Fruit fly (Drosophila melanogaster): ENCODE data around the gene shps.

The shps gene

DNA sequence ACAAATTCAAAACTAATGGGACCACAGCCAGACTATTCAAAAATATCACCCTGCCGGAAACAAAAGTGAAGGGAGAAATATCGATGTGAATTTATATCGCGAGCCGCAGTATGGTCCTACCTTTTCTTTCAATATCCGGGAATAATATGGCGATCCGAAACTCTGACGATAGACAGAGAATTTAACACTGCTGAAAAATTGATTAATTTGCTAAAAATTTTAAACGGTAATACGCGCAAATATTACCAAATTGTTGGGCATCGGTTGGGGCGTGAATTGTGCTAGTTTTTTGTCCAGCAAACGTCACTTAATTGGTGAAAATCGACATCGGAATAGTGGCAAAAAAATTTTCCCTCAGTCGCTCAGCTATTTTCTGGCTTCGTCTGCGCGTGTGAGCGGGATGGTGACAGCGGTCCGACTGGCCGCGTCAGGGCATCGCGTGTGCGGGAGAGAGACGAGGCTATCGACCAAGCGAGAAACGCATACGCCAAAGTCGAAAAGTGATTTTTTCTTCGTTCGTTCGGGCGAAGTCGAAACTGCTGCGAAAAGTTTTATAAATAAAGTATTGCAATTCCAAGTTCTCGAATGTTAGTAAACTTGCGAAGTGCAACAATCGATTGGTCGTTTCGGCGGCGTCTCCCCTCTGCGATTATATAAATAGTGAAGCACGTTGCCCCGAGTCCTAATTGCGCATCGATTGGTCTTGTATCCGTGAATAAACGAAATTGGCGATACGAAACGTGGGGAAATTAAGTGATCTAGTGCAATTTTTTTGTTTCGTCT is 48.8 kb upstream of the shps start, which contains the start of gene mask (continued):
- TF ChIP-seq MESR4 (GFP tag; optimal IDR thresholded peaks at IDR 0.05) (peak; percentile 84), CG17361 (GFP tag; IDR thresholded peaks at IDR 0.05) (peak; percentile 86; the same call in 2 of the 3 replicates), sr (GFP tag; IDR thresholded peaks at IDR 0.05) (peak; percentile 83), Neu2 (GFP tag; optimal IDR thresholded peaks at IDR 0.05; ENCODE audit: borderline replicate concordance) (peak; percentile 42), CG3726 (GFP tag; IDR thresholded peaks at IDR 0.05) (peak; percentile 65; the same call in 1 of the 3 replicates), cato (GFP tag; optimal IDR thresholded peaks at IDR 0.05; ENCODE audit: borderline replicate concordance) (peak; percentile 61), Sry-β (GFP tag; optimal IDR thresholded peaks at IDR 0.05) (peak; percentile 35), exex (tag; optimal IDR thresholded peaks at IDR 0.05) (peak; percentile 35), Ravus (GFP tag; IDR thresholded peaks at IDR 0.05) (no peak), CG14710 (tag; optimal IDR thresholded peaks at IDR 0.05) (peak; percentile 77), CG8944 (GFP tag; optimal IDR thresholded peaks at IDR 0.05) (peak; percentile 28), CG2202 (tag; optimal IDR thresholded peaks at IDR 0.05) (peak; percentile 39), tin (GFP tag; optimal IDR thresholded peaks at IDR 0.05) (peak; percentile 52), seq (GFP tag; IDR thresholded peaks at IDR 0.05) (peak; percentile 75), yki (optimal IDR thresholded peaks at IDR 0.05) (no peak), Xbp1 (GFP tag; optimal IDR thresholded peaks at IDR 0.05) (peak; percentile 74), luna (GFP tag; optimal IDR thresholded peaks at IDR 0.05) (peak; percentile 84), CG17385 (GFP tag; optimal IDR thresholded peaks at IDR 0.05) (peak; percentile 83), Optix (GFP tag; IDR thresholded peaks at IDR 0.05) (0 out of 3 replicates have a peak, but pooled peaks have one; percentile 59), Atf-2 (GFP tag; optimal IDR thresholded peaks at IDR 0.05) (peak; percentile 61), wek (GFP tag; optimal IDR thresholded peaks at IDR 0.05) (peak; percentile 70), dmrt11E (tag; optimal IDR thresholded peaks at IDR 0.05) (peak; percentile 59), Med (GFP tag) (peak; percentile 98), CHES-1-like (GFP tag; optimal IDR thresholded peaks at IDR 0.05) (peak; percentile 73), CG17186 (GFP tag; optimal IDR thresholded peaks at IDR 0.05) (no peak), CG13287 (GFP tag; IDR thresholded peaks at IDR 0.05; ENCODE audit: partially characterized antibody) (no peak), Gsc (GFP tag; IDR thresholded peaks at IDR 0.05) (no peak), CG17829 (tag; optimal IDR thresholded peaks at IDR 0.05) (peak; percentile 17), slou (GFP tag; optimal IDR thresholded peaks at IDR 0.05) (peak; percentile 76), sug (tag; optimal IDR thresholded peaks at IDR 0.05) (peak; percentile 82), HLH3B (GFP tag; IDR thresholded peaks at IDR 0.05) (peak; percentile 61), Hand (GFP tag; optimal IDR thresholded peaks at IDR 0.05) (peak; percentile 67), CG9215 (GFP tag; IDR thresholded peaks at IDR 0.05) (0 out of 2 replicates have a peak, but pooled peaks have one; percentile 40), fd96Cb (tag; optimal IDR thresholded peaks at IDR 0.05) (peak; percentile 4), CG31224 (GFP tag; IDR thresholded peaks at IDR 0.05) (peak; percentile 67), Ptx1 (GFP tag; IDR thresholded peaks at IDR 0.05) (peak; percentile 70), klu (GFP tag; IDR thresholded peaks at IDR 0.05) (no peak), Sry-δ (GFP tag; optimal IDR thresholded peaks at IDR 0.05) (peak; percentile 90), Max (GFP tag; optimal IDR thresholded peaks at IDR 0.05) (peak; percentile 61), Fer1 (GFP tag; optimal IDR thresholded peaks at IDR 0.05) (peak; percentile 72), CG10147 (GFP tag; optimal IDR thresholded peaks at IDR 0.05) (peak; percentile 54), crc (GFP tag; optimal IDR thresholded peaks at IDR 0.05) (peak; percentile 82), sens-2 (GFP tag; IDR thresholded peaks at IDR 0.05) (peak; percentile 86), Abd-B (GFP tag; optimal IDR thresholded peaks at IDR 0.05) (peak; percentile 21), CG11398 (GFP tag; optimal IDR thresholded peaks at IDR 0.05) (peak; percentile 64), jumu (GFP tag; optimal IDR thresholded peaks at IDR 0.05) (peak; percentile 7), CG11093 (GFP tag; IDR thresholded peaks at IDR 0.05) (no peak), CG12104 (GFP tag; optimal IDR thresholded peaks at IDR 0.05) (peak; percentile 81), E2f2 (GFP tag; IDR thresholded peaks at IDR 0.05) (peak; percentile 61; the same call in 1 of the 2 replicates)

All from whole organism, embryonic.